Worm (Caenorhabditis elegans) whole organism, L3 larva: Measurements from ENCODE around the gene F36D3.16.

Experiments used
- ZK546.5 ChIP-seq: sonication (generic microtip); optimal IDR thresholded peaks from 2 replicates; lab custom pipeline; 2017; ENCODE audit warnings: missing biosample characterization, missing genetic modification characterization
- aly-2 ChIP-seq: fragments of 150-350 bp; optimal IDR thresholded peaks from 2 replicates; lab custom pipeline; 2014; ENCODE audit warnings: missing biosample characterization, missing genetic modification characterization
- ceh-16 ChIP-seq: sonication (generic microtip); optimal IDR thresholded peaks from 2 replicates; lab custom pipeline; 2017; ENCODE audit warnings: missing biosample characterization, missing genetic modification characterization
- ceh-28 ChIP-seq: fragments of 150-350 bp; optimal IDR thresholded peaks from 2 replicates; lab custom pipeline; 2014; ENCODE audit warnings: missing biosample characterization, missing genetic modification reagents, missing genetic modification characterization
- ceh-82 ChIP-seq: fragments of 150-350 bp; optimal IDR thresholded peaks from 2 replicates; lab custom pipeline; 2014; ENCODE audit warnings: missing biosample characterization, missing genetic modification characterization
- ceh-9 ChIP-seq: sonication (generic microtip); optimal IDR thresholded peaks from 2 replicates; lab custom pipeline; 2018; ENCODE audit warnings: missing biosample characterization, missing genetic modification characterization
- egl-27 ChIP-seq: sonication (generic microtip); optimal IDR thresholded peaks from 4 replicates; lab custom pipeline; 2017; ENCODE audit warnings: missing biosample characterization, missing genetic modification reagents, missing genetic modification characterization
- egl-5 ChIP-seq: fragments of 150-350 bp; optimal IDR thresholded peaks from 2 replicates; lab custom pipeline; 2017; ENCODE audit warnings: missing biosample characterization, missing genetic modification reagents, missing genetic modification characterization, inconsistent platforms
- elt-1 ChIP-seq: fragments of 150-350 bp; optimal IDR thresholded peaks from 2 replicates; lab custom pipeline; 2014; ENCODE audit warnings: missing biosample characterization, missing genetic modification characterization
- elt-2 ChIP-seq: sonication (generic microtip); optimal IDR thresholded peaks from 2 replicates; lab custom pipeline; 2016; ENCODE audit warnings: missing genetic modification reagents, mild to moderate bottlenecking, missing genetic modification characterization, missing compliant biosample characterization
- elt-3 ChIP-seq, 3 experiments: fragments of 150-350 bp in 1 of 3; sonication (generic microtip) in 2 of 3; optimal IDR thresholded peaks; 2 replicates in 2 of 3; 4 replicates in 1 of 3; lab custom pipeline; 2014 to 2017; ENCODE audit warnings: missing biosample characterization in 3 of 3, missing genetic modification characterization in 3 of 3
- eor-1 ChIP-seq, 2 experiments: fragments of 150-350 bp; optimal IDR thresholded peaks; 2 replicates each; lab custom pipeline; 2014 to 2018; ENCODE audit warnings: missing biosample characterization in 2 of 2, missing genetic modification characterization in 2 of 2
- fkh-2 ChIP-seq: fragments of 150-350 bp; optimal IDR thresholded peaks from 2 replicates; lab custom pipeline; 2014; ENCODE audit warnings: missing biosample characterization, missing genetic modification reagents, missing genetic modification characterization
- fos-1 ChIP-seq: fragments of 150-350 bp; optimal IDR thresholded peaks from 2 replicates; lab custom pipeline; 2014; ENCODE audit warnings: missing biosample characterization, missing genetic modification characterization
- hmg-11 ChIP-seq: sonication (generic microtip); optimal IDR thresholded peaks from 2 replicates; lab custom pipeline; 2016; ENCODE audit warnings: missing genetic modification characterization, missing compliant biosample characterization
- jun-1 ChIP-seq: fragments of 150-350 bp; optimal IDR thresholded peaks from 2 replicates; lab custom pipeline; 2014; ENCODE audit warnings: missing biosample characterization, missing genetic modification reagents, missing genetic modification characterization
- lin-15B ChIP-seq: fragments of 150-350 bp; optimal IDR thresholded peaks from 2 replicates; lab custom pipeline; 2014; ENCODE audit warnings: missing biosample characterization, missing genetic modification characterization
- lin-39 ChIP-seq: fragments of 150-350 bp; optimal IDR thresholded peaks from 2 replicates; lab custom pipeline; 2018; ENCODE audit warnings: missing biosample characterization, missing genetic modification reagents, missing genetic modification characterization
- lsy-12 ChIP-seq: sonication (generic microtip); optimal IDR thresholded peaks from 2 replicates; lab custom pipeline; 2016; ENCODE audit warnings: mild to moderate bottlenecking, missing genetic modification characterization, missing compliant biosample characterization
- mdl-1 ChIP-seq: fragments of 150-350 bp; optimal IDR thresholded peaks from 2 replicates; lab custom pipeline; 2014; ENCODE audit warnings: missing biosample characterization, missing genetic modification characterization
- mml-1 ChIP-seq: fragments of 150-350 bp; sonication (generic microtip); optimal IDR thresholded peaks from 3 replicates; lab custom pipeline; 2014; ENCODE audit warnings: missing biosample characterization, missing genetic modification characterization
- nfya-1 ChIP-seq: sonication (generic microtip); optimal IDR thresholded peaks from 2 replicates; lab custom pipeline; 2017; ENCODE audit warnings: missing genetic modification characterization, mild to moderate bottlenecking, missing compliant biosample characterization, antibody characterized with exemption, moderate library complexity; ENCODE audit not compliant: insufficient read depth
- nhr-12 ChIP-seq: fragments of 150-350 bp; optimal IDR thresholded peaks from 2 replicates; lab custom pipeline; 2014; ENCODE audit warnings: missing biosample characterization, missing genetic modification characterization
- nhr-237 ChIP-seq: fragments of 150-350 bp; optimal IDR thresholded peaks from 2 replicates; lab custom pipeline; 2014; ENCODE audit warnings: missing biosample characterization, missing genetic modification characterization
- nhr-25 ChIP-seq: sonication (generic microtip); optimal IDR thresholded peaks from 2 replicates; lab custom pipeline; 2017; ENCODE audit warnings: missing biosample characterization, missing genetic modification characterization
- nhr-28 ChIP-seq: fragments of 150-350 bp; optimal IDR thresholded peaks from 2 replicates; lab custom pipeline; 2014; ENCODE audit warnings: missing biosample characterization, missing genetic modification characterization
- nhr-67 ChIP-seq: fragments of 150-350 bp; optimal IDR thresholded peaks from 2 replicates; lab custom pipeline; 2014; ENCODE audit warnings: missing biosample characterization, missing genetic modification characterization
- pha-4 ChIP-seq: fragments of 150-350 bp; optimal IDR thresholded peaks from 2 replicates; lab custom pipeline; 2014; ENCODE audit warnings: missing biosample characterization, missing genetic modification reagents, missing genetic modification characterization
- pqm-1 ChIP-seq: fragments of 150-350 bp; optimal IDR thresholded peaks from 2 replicates; lab custom pipeline; 2017; ENCODE audit warnings: missing biosample characterization, missing genetic modification characterization, inconsistent platforms
- sea-2 ChIP-seq: fragments of 150-350 bp; sonication (generic microtip); optimal IDR thresholded peaks from 4 replicates; lab custom pipeline; 2014; ENCODE audit warnings: missing biosample characterization, missing genetic modification reagents, missing genetic modification characterization
- skn-1 ChIP-seq: fragments of 150-350 bp; optimal IDR thresholded peaks from 2 replicates; lab custom pipeline; 2014; ENCODE audit warnings: missing biosample characterization, missing genetic modification characterization
- snpc-4 ChIP-seq: fragments of 150-350 bp; optimal IDR thresholded peaks from 2 replicates; lab custom pipeline; 2014; ENCODE audit warnings: missing biosample characterization, missing genetic modification characterization
- tbx-2 ChIP-seq: sonication (generic microtip); optimal IDR thresholded peaks from 2 replicates; lab custom pipeline; 2016; ENCODE audit warnings: mild to moderate bottlenecking, missing genetic modification characterization, missing compliant biosample characterization
- unc-39 ChIP-seq: sonication (generic microtip); optimal IDR thresholded peaks from 4 replicates; lab custom pipeline; 2017; ENCODE audit warnings: missing biosample characterization, missing genetic modification characterization
- unc-62 ChIP-seq: fragments of 150-350 bp; sonication (generic microtip); optimal IDR thresholded peaks from 4 replicates; lab custom pipeline; 2014; ENCODE audit warnings: missing biosample characterization, missing genetic modification reagents, missing genetic modification characterization
- zag-1 ChIP-seq: fragments of 150-350 bp; optimal IDR thresholded peaks from 2 replicates; lab custom pipeline; 2014; ENCODE audit warnings: missing biosample characterization, missing genetic modification characterization
- ztf-11 ChIP-seq: fragments of 150-350 bp; optimal IDR thresholded peaks from 2 replicates; lab custom pipeline; 2014; ENCODE audit warnings: missing biosample characterization, missing genetic modification characterization

Gene F36D3.16

DNA sequence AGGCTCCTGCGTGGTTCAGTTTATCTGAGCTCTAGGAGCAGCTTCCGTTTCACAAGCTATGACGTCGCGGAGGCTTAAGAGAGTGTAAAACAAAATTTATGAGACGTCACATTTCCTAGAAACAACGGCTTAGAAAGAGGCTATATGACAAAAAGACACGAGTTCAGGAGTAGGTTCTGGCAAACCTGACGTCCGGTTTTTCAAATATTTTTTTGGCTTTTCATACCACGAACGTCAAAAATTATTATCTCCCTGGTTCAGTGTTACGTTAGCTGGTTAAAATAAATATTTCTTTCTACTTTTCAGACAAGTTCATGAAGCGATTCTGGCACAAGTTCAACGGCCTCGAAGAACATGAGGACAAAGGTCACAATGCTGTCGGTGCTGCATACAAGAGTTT, at the start of gene F36D3.16:
F36D3.16 (plus strand) TSS at position 301 of the 400 bp plus-strand sequence.
- TF ChIP-seq mdl-1 (tag; lab: Kevin White, UChicago) (no peak), fkh-2 (tag; lab: Kevin White, UChicago) (no peak), ceh-28 (no peak), jun-1 (no peak), egl-27 (tag; lab: Kevin White, UChicago) (no peak), nhr-25 (no peak), nhr-237 (tag; lab: Kevin White, UChicago) (no peak)
- TF ChIP-seq, all 47 proteins: peak for 0

DNA sequence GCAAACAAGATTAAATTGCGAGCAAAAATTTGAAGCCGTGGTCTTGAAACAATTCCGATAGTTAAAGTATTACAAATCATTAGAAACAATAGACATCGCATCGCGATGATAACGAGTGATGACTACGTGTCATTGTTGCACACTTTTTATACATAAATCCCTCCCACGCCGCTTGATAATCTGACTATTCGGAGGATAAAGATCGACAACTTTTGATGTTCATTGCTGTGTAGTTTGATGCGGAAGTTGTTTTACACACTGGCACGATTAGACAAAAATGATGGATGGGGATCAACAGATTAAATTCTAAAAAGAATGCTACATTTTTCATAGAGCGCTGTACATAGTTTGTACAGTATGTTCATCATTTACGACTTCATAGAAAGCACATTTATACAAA, 48.6 kb upstream of the F36D3.16 start, which contains the start of gene T08G3.11:
T08G3.11 (minus strand) TSS at position 101 of the 400 bp plus-strand sequence.
- TF ChIP-seq unc-39 (tag; lab: Kevin White, UChicago) = no peak
- TF ChIP-seq unc-62 (GFP tag; lab: Kevin White, UChicago) = no peak
- no peak for TF ChIP-seq lin-15B (tag; lab: Kevin White, UChicago)
- no peak for TF ChIP-seq nhr-28 (tag; lab: Kevin White, UChicago)
- TF ChIP-seq elt-2 = no peak
- no peak for TF ChIP-seq nfya-1 (tag; lab: Kevin White, UChicago)
- TF ChIP-seq egl-5 (tag; lab: Kevin White, UChicago) = no peak
- no peak for TF ChIP-seq elt-3 (tag; optimal IDR thresholded peaks at IDR 0.05; lab: Kevin White, UChicago)
- TF ChIP-seq pha-4 = no peak
- no peak for TF ChIP-seq ceh-28
- TF ChIP-seq ztf-11 (tag; lab: Kevin White, UChicago) = no peak
- TF ChIP-seq tbx-2 (tag; lab: Kevin White, UChicago) = no peak
- TF ChIP-seq nhr-12 (tag; lab: Kevin White, UChicago) = no peak
- TF ChIP-seq ceh-82 = no peak
- TF ChIP-seq elt-1 = no peak
- no peak for TF ChIP-seq hmg-11
- TF ChIP-seq sea-2 (GFP tag; lab: Kevin White, UChicago) = no peak
- no peak for TF ChIP-seq eor-1 (tag; optimal IDR thresholded peaks at IDR 0.05; lab: Kevin White, UChicago)
- TF ChIP-seq, all 47 proteins: peak for 0

DNA sequence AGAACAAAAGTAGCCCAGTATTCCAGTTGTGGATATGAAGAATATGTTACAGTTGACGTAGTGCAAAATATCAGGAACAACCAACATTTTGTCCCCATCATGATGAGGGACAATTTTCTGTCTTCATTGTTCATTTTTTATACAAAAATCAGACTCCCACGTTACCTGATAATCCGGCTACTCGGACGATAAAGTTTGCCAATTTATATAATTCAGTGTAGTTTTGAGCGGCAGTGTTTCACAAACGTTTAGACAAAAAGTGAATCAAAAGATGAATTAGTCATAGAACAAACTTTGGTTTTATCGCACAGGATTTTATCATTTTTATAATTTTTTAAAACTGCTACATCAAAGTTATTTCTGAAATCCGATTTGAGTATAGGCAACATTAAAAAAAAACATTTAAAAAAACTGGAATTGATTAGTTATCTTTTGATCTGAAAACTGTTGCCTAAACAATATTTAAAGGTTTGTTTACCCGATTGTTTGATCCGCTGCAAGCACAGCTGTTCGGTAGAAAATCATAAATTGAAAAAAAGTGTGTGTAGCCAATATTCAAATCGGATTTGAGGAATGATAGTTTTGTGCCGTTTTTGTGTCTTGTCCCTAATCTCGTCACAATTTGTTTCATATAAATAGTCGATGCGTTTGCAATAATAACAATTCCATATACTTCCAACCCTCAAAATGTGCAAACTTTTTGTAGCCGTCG, 46.8 kb upstream of the F36D3.16 start, which contains the start of the genes F57E7.4 and spig-6:
F57E7.4 (minus strand) TSS at position 101 of the 712 bp plus-strand sequence.
spig-6 (plus strand) TSS at position 662 of the 712 bp plus-strand sequence.
- no peak for TF ChIP-seq egl-5 (tag; lab: Kevin White, UChicago)
- TF ChIP-seq egl-27 (tag; lab: Kevin White, UChicago) = no peak
- TF ChIP-seq zag-1 (tag; lab: Kevin White, UChicago) = no peak

DNA sequence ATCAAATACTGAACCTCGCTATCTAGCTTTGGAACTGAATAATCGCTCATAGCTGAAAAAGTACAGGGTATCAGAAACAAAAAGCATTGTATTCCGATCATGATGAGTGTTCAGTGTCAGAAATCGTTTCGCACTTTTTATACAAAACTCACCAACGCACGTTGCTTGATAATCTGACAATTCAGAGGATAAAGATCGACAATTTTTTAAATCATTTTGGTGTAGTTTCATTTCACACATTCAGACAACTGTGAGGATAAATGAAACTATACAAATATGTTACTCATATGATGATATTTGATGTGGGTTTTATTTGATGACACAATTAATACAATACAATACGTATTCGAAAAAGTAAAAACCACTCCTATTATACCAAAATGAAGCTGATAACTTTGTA, 44.9 kb upstream of the F36D3.16 start, which contains the start of gene F57E7.2:
F57E7.2 (minus strand) TSS at position 101 of the 400 bp plus-strand sequence.
- TF ChIP-seq lsy-12 (tag; lab: Kevin White, UChicago) = no peak
- TF ChIP-seq nhr-28 (tag; lab: Kevin White, UChicago) = no peak
- TF ChIP-seq ceh-16 = no peak
- TF ChIP-seq ceh-9 = no peak
- TF ChIP-seq lin-15B (tag; lab: Kevin White, UChicago) = no peak
- no peak for TF ChIP-seq ZK546.5 (tag; lab: Kevin White, UChicago)
- TF ChIP-seq mml-1 (tag; lab: Kevin White, UChicago) = no peak
- TF ChIP-seq pqm-1 (tag; lab: Kevin White, UChicago) = no peak
- no peak for TF ChIP-seq fos-1 (tag; lab: Kevin White, UChicago)
- no peak for TF ChIP-seq snpc-4 (tag; lab: Kevin White, UChicago)
- TF ChIP-seq fkh-2 (tag; lab: Kevin White, UChicago) = no peak
- no peak for TF ChIP-seq ztf-11 (tag; lab: Kevin White, UChicago)

DNA sequence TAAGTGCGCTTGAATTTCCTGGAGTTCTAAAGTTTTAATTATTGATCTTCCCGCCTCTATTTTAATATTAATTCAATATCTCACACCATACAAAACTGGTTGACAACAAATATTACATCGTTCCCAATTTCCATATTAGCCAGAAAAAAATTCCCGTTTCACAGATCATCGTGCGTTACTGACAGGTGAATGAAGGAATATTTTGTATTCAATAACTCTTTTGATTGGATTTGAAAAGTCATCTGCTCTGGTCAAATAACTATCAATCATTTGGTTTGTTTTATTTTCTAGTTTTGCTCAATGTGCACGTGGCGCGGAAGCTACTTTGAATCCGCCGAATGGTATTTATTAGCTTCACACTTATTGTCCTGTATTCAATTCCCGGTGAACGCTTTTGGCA, 44.2 kb upstream of the F36D3.16 start, which contains the start of gene srh-139:
srh-139 (plus strand) TSS at position 301 of the 400 bp plus-strand sequence.
- TF ChIP-seq aly-2 (tag; lab: Kevin White, UChicago) = no peak
- TF ChIP-seq nhr-28 (tag; lab: Kevin White, UChicago) = no peak
- TF ChIP-seq pha-4 = no peak
- no peak for TF ChIP-seq ZK546.5 (tag; lab: Kevin White, UChicago)
- TF ChIP-seq nhr-67 (tag; lab: Kevin White, UChicago) = no peak
- TF ChIP-seq fkh-2 (tag; lab: Kevin White, UChicago) = no peak
- no peak for TF ChIP-seq eor-1 (tag; optimal IDR thresholded peaks at IDR 0.05; lab: Kevin White, UChicago)
- no peak for TF ChIP-seq tbx-2 (tag; lab: Kevin White, UChicago)
- no peak for TF ChIP-seq skn-1 (tag; lab: Kevin White, UChicago)
- no peak for TF ChIP-seq egl-27 (tag; lab: Kevin White, UChicago)
- no peak for TF ChIP-seq lin-39 (tag; lab: Kevin White, UChicago)
- TF ChIP-seq ceh-82 = no peak
- TF ChIP-seq lin-15B (tag; lab: Kevin White, UChicago) = no peak
- no peak for TF ChIP-seq ceh-16
- TF ChIP-seq sea-2 (GFP tag; lab: Kevin White, UChicago) = no peak
